Worm (Caenorhabditis elegans): ENCODE data around the gene R13H4.2.
A peak's percentile ranks its signal among the peaks of the same experiment; 100 is the strongest.

Gene R13H4.2

DNA sequence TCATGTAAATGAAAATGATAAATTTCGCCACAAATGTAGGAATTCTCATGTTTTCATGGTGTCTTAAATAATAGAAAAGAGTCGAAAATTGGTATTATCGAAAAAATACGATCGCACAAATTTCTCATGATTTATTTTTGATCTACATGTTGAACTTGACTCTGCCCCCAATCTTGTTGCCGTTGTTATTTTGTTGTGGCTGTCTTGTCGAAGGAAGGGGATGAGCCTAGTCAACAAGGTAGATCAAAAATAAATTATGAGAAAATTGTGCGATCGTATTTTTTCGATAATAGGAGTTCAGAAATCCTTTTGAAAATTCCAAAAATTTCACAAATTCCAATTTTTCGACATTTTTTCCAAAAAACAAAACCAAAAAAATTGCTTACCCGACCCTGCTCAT lies 20.6 kb upstream of the R13H4.2 start:
- no peak for TF ChIP-seq repo-1 (tag; optimal IDR thresholded peaks at IDR 0.05)
- no peak for TF ChIP-seq Y95B8A.8 (GFP tag; IDR thresholded peaks at IDR 0.05)
- peak; percentile 22; the same call in 1 of the 2 replicates for TF ChIP-seq egrh-3 (GFP tag; IDR thresholded peaks at IDR 0.05)
- no peak for TF ChIP-seq mxl-1 (tag; optimal IDR thresholded peaks at IDR 0.05)
- no peak for TF ChIP-seq nhr-27 (tag; optimal IDR thresholded peaks at IDR 0.05)
- peak; percentile 82 for TF ChIP-seq madf-6 (GFP tag; IDR thresholded peaks at IDR 0.05)
- TF ChIP-seq efl-1 (GFP tag; optimal IDR thresholded peaks at IDR 0.05): peak; percentile 21
- no peak for TF ChIP-seq dox-1 (GFP tag; IDR thresholded peaks at IDR 0.05)
- TF ChIP-seq madf-8 (GFP tag; conservative IDR thresholded peaks at IDR 0.05): peak; percentile 62
- TF ChIP-seq ceh-91 (GFP tag; IDR thresholded peaks at IDR 0.05): peak; percentile 39; the same call in 1 of the 2 replicates
- TF ChIP-seq nhr-120 (GFP tag; IDR thresholded peaks at IDR 0.05): no peak

DNA sequence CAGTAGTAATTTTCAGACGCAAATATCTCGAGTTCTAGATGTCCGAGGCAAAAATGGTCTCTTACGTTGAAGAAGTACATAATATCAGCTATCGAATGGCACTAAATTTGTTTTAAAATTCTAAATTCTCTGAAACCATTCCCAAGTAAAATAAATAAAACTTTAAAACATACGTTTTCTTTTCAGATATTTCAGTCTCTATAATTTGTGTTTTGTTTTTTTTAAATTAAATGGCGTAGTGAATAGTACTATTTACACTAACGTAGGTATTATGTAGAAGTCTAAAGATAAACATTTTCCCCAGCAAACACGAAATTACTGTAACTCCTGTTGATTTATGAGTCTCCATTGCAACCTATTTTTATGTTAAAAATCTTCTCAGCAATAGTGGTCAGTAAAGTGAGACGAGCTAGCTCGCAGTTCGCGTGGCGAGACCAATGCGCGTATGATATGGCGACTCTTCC lies 18.9 kb upstream of the R13H4.2 start:
- peak; percentile 91 for TF ChIP-seq Y53G8AR.9 (GFP tag; conservative IDR thresholded peaks at IDR 0.05)
- peak; percentile 91 for TF ChIP-seq Y56A3A.18 (GFP tag; IDR thresholded peaks at IDR 0.05)
- peak; percentile 66; the same call in 1 of the 2 replicates for TF ChIP-seq pbrm-1 (GFP tag; IDR thresholded peaks at IDR 0.05)
- no peak for TF ChIP-seq ztf-6 (GFP tag; IDR thresholded peaks at IDR 0.05)
- no peak for TF ChIP-seq hsf-1 (GFP tag; IDR thresholded peaks at IDR 0.05)
- peak; percentile 55 for TF ChIP-seq tlf-1 (GFP tag; optimal IDR thresholded peaks at IDR 0.05)
- peak; percentile 29; the same call in 1 of the 2 replicates for TF ChIP-seq ekl-4 (GFP tag; IDR thresholded peaks at IDR 0.05)
- peak; percentile 59 for TF ChIP-seq madf-6 (GFP tag; IDR thresholded peaks at IDR 0.05)
- TF ChIP-seq nfyb-1 (GFP tag; IDR thresholded peaks at IDR 0.05): peak; percentile 83
- no peak for TF ChIP-seq Y79H2A.3 (GFP tag; conservative IDR thresholded peaks at IDR 0.05)
- no peak for TF ChIP-seq egl-18 (GFP tag; IDR thresholded peaks at IDR 0.05)
- no peak for TF ChIP-seq T07F8.4 (tag; optimal IDR thresholded peaks at IDR 0.05)
- peak; percentile 78 for TF ChIP-seq egl-44 (GFP tag; IDR thresholded peaks at IDR 0.05)
- TF ChIP-seq bed-1 (GFP tag; IDR thresholded peaks at IDR 0.05): no peak
- TF ChIP-seq athp-1 (tag; optimal IDR thresholded peaks at IDR 0.05): no peak
- no peak for TF ChIP-seq lag-1 (GFP tag; IDR thresholded peaks at IDR 0.05)
- TF ChIP-seq C06A6.2 (GFP tag; conservative IDR thresholded peaks at IDR 0.05): peak; percentile 16; the same call in 1 of the 2 replicates
- TF ChIP-seq cebp-1 (GFP tag; IDR thresholded peaks at IDR 0.05): peak; percentile 43; the same call in 1 of the 2 replicates
- TF ChIP-seq cebp-1 (tag; optimal IDR thresholded peaks at IDR 0.05): peak; percentile 30
- 0 out of 2 replicates have a peak, but pooled peaks have one; percentile 64 for TF ChIP-seq ceh-58 (GFP tag; IDR thresholded peaks at IDR 0.05)
- TF ChIP-seq K11D2.4 (GFP tag; IDR thresholded peaks at IDR 0.05): 0 out of 2 replicates have a peak, but pooled peaks have one; percentile 51
- peak; percentile 82 for TF ChIP-seq repo-1 (tag; optimal IDR thresholded peaks at IDR 0.05)
- peak; percentile 69; the same call in 1 of the 2 replicates for TF ChIP-seq lin-26 (GFP tag; IDR thresholded peaks at IDR 0.05)
- TF ChIP-seq hmg-1.2 (GFP tag; IDR thresholded peaks at IDR 0.05): peak; percentile 15; the same call in 1 of the 2 replicates
- no peak for TF ChIP-seq ets-4 (GFP tag; optimal IDR thresholded peaks at IDR 0.05)
- TF ChIP-seq nhr-90 (tag; optimal IDR thresholded peaks at IDR 0.05): no peak
- TF ChIP-seq dox-1 (GFP tag; IDR thresholded peaks at IDR 0.05): peak; percentile 31; the same call in 1 of the 2 replicates

DNA sequence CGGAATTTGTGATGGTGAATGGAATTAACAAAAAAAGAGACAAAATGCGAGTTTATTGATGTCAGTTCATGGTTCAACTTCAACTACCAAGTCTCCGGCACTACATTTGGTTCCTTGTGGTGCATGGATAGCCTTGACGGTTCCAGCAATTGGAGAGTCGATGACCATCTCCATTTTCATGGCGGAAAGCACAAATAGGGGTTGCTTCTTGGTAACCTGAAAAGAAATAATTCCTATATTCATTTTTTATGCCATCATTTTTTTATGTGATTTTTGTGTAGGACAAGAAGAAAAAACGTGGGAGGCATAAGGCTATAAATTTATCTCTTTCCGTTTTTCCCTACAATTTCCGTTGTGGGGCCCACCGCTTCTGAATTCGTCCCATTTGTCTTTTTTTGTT lies 18.1 kb upstream of the R13H4.2 start:
- TF ChIP-seq ekl-4 (GFP tag; IDR thresholded peaks at IDR 0.05): peak; percentile 37; the same call in 1 of the 2 replicates
- TF ChIP-seq hmg-1.2 (GFP tag; IDR thresholded peaks at IDR 0.05): 0 out of 2 replicates have a peak, but pooled peaks have one; percentile 3
- 0 out of 2 replicates have a peak, but pooled peaks have one; percentile 40 for TF ChIP-seq Y53G8AR.9 (GFP tag; conservative IDR thresholded peaks at IDR 0.05)
- TF ChIP-seq C06A6.2 (GFP tag; conservative IDR thresholded peaks at IDR 0.05): 0 out of 2 replicates have a peak, but pooled peaks have one; percentile 10
- no peak for TF ChIP-seq lsy-27 (tag; optimal IDR thresholded peaks at IDR 0.05; ENCODE audit: borderline replicate concordance, insufficient read depth)
- TF ChIP-seq nfyb-1 (GFP tag; IDR thresholded peaks at IDR 0.05): peak; percentile 50
- TF ChIP-seq lin-40 (tag; optimal IDR thresholded peaks at IDR 0.05): no peak
